Worm (Caenorhabditis elegans): ENCODE data around the gene srd-8.
A peak's percentile ranks its signal among the peaks of the same experiment; 100 is the strongest.

The srd-8 gene

ce11 chrIV:5657126-5657666 lies 11.8 kb upstream of the srd-8 start (continued):
- TF ChIP-seq hlh-30 (tag; optimal IDR thresholded peaks at IDR 0.05; ENCODE audit: insufficient read depth) (peak; percentile 94), nhr-102 (tag; optimal IDR thresholded peaks at IDR 0.05) (peak; percentile 87), F37D6.2 (tag; optimal IDR thresholded peaks at IDR 0.05) (no peak), lim-7 (GFP tag; IDR thresholded peaks at IDR 0.05) (no peak), F49E8.2 (tag; optimal IDR thresholded peaks at IDR 0.05; ENCODE audit: borderline replicate concordance) (no peak), tra-1 (GFP tag; IDR thresholded peaks at IDR 0.05) (peak; percentile 44; the same call in 1 of the 2 replicates), snpc-1.2 (GFP tag; IDR thresholded peaks at IDR 0.05) (no peak), Y5F2A.4 (GFP tag; optimal IDR thresholded peaks at IDR 0.05) (no peak), nhr-42 (GFP tag; IDR thresholded peaks at IDR 0.05) (no peak), duxl-1 (tag; optimal IDR thresholded peaks at IDR 0.05; ENCODE audit: poor library complexity) (peak; percentile 31), saeg-2 (GFP tag; IDR thresholded peaks at IDR 0.05) (no peak), daf-8 (GFP tag; IDR thresholded peaks at IDR 0.05) (no peak), dve-1 (tag; optimal IDR thresholded peaks at IDR 0.05; ENCODE audit: insufficient read depth) (peak; percentile 82), ceh-20 (GFP tag; IDR thresholded peaks at IDR 0.05) (0 out of 2 replicates have a peak, but pooled peaks have one; percentile 23), ZK546.5 (tag; optimal IDR thresholded peaks at IDR 0.05) (no peak), daf-16 (GFP tag; optimal IDR thresholded peaks at IDR 0.05) (no peak), daf-16 (tag; optimal IDR thresholded peaks at IDR 0.05) (peak; percentile 5), hmg-1.1 (GFP tag; IDR thresholded peaks at IDR 0.05) (peak; percentile 65), set-16 (GFP tag; IDR thresholded peaks at IDR 0.05) (0 out of 2 replicates have a peak, but pooled peaks have one; percentile 16), madf-5 (GFP tag; IDR thresholded peaks at IDR 0.05) (no peak), zfp-2 (tag; optimal IDR thresholded peaks at IDR 0.05) (no peak), dpl-1 (GFP tag; optimal IDR thresholded peaks at IDR 0.05) (peak; percentile 60), zag-1 (tag; optimal IDR thresholded peaks at IDR 0.05) (no peak), nhr-76 (tag; optimal IDR thresholded peaks at IDR 0.05) (peak; percentile 1), mdt-29 (GFP tag; IDR thresholded peaks at IDR 0.05) (no peak), vab-7 (GFP tag; IDR thresholded peaks at IDR 0.05) (no peak), aly-2 (tag; optimal IDR thresholded peaks at IDR 0.05) (no peak), zip-2 (tag; optimal IDR thresholded peaks at IDR 0.05) (no peak)

- TF ChIP-seq mdt-29 (GFP tag; IDR thresholded peaks at IDR 0.05) (peak; percentile 22; the same call in 1 of the 2 replicates), hmg-1.1 (GFP tag; IDR thresholded peaks at IDR 0.05) (peak; percentile 55), mxl-2 (GFP tag; conservative IDR thresholded peaks at IDR 0.05) (0 out of 2 replicates have a peak, but pooled peaks have one; percentile 20), dve-1 (tag; optimal IDR thresholded peaks at IDR 0.05; ENCODE audit: insufficient read depth) (peak; percentile 81), daf-16 (GFP tag; optimal IDR thresholded peaks at IDR 0.05) (no peak), daf-16 (tag; optimal IDR thresholded peaks at IDR 0.05) (peak; percentile 30), mxl-3 (GFP tag; optimal IDR thresholded peaks at IDR 0.05) (peak; percentile 46), T20F7.1 (GFP tag; optimal IDR thresholded peaks at IDR 0.05) (peak; percentile 53), hif-1 (tag; optimal IDR thresholded peaks at IDR 0.05) (peak; percentile 88 to 100), rbr-2 (tag; optimal IDR thresholded peaks at IDR 0.05) (peak; percentile 29), lsy-2 (tag; optimal IDR thresholded peaks at IDR 0.05) (peak in 1 of 2 experiments; percentile 59), Y48G9A.11 (GFP tag; IDR thresholded peaks at IDR 0.05) (no peak), mdl-1 (tag; optimal IDR thresholded peaks at IDR 0.05) (peak in 1 of 2 experiments; percentile 81), dpl-1 (GFP tag; optimal IDR thresholded peaks at IDR 0.05) (peak; percentile 83), arid-1 (GFP tag; conservative IDR thresholded peaks at IDR 0.05) (no peak), aha-1 (tag) (peak; percentile 100), F44E2.7 (GFP tag; IDR thresholded peaks at IDR 0.05) (no peak), spr-1 (tag; optimal IDR thresholded peaks at IDR 0.05) (peak; percentile 38), Y75B8A.6 (GFP tag; IDR thresholded peaks at IDR 0.05) (peak; percentile 43; the same call in 1 of the 2 replicates), nhr-48 (tag; optimal IDR thresholded peaks at IDR 0.05) (peak; percentile 73), tra-1 (GFP tag; IDR thresholded peaks at IDR 0.05) (peak; percentile 63; the same call in 1 of the 2 replicates), pha-4 (GFP tag; IDR thresholded peaks at IDR 0.05) (peak; percentile 63; the same call in 1 of the 2 replicates), pha-4 (tag; optimal IDR thresholded peaks at IDR 0.05) (no peak), hlh-30 (tag; optimal IDR thresholded peaks at IDR 0.05; ENCODE audit: insufficient read depth) (peak; percentile 51), lin-15B (tag; optimal IDR thresholded peaks at IDR 0.05) (peak; percentile 3), nhr-11 (tag; optimal IDR thresholded peaks at IDR 0.05) (peak; percentile 63), T26A8.4 (GFP tag; IDR thresholded peaks at IDR 0.05) (peak; percentile 44), duxl-1 (tag; optimal IDR thresholded peaks at IDR 0.05; ENCODE audit: poor library complexity) (no peak), mes-2 (tag; optimal IDR thresholded peaks at IDR 0.05; ENCODE audit: poor library complexity, severe bottlenecking) (peak; percentile 31)
These were observed 10.6 kb upstream of the srd-8 start for ce11 chrIV:5655966-5656389.

Measured in whole organism, L4 larva.